Worm (Caenorhabditis elegans): ENCODE data around the gene istr-1.

Gene istr-1

DNA sequence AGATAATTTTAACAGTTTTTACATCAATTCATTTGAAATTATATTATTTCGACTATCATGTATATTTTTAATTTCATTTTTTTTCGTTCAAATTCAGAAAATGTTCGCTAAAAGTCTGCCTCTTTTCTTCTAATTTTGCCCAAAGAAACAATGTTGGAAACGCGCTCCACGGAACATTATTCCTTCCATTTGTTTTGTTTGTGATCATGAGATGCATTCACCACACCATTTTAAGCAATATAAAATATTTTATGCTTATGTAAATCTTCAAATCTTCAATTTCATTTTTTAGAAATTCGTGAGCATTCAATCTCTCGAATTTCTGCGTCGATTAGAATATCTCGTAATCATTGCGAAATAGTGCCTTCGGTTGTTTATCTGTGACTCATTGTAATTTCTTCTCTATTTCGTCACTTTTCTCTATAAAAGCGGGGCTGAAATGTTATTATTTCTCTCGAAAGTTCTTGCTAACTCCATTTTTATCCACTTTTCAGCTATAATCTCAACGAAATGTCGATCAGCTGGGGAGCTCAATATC lies at the start of gene istr-1:
TSS of gene istr-1 (plus strand) at position 495 of the 538 bp plus-strand sequence.
- TF ChIP-seq dsc-1 (tag; optimal IDR thresholded peaks at IDR 0.05) (peak; percentile 5), dpl-1 (GFP tag; optimal IDR thresholded peaks at IDR 0.05) (peak in 2 of 3 experiments; percentile 7 to 51), nhr-85 (tag) (no peak), mep-1 (tag; optimal IDR thresholded peaks at IDR 0.05) (peak; percentile 35), lin-14 (GFP tag; optimal IDR thresholded peaks at IDR 0.05) (peak; percentile 53), efl-1 (optimal IDR thresholded peaks at IDR 0.05) (peak; percentile 12 to 19), efl-1 (GFP tag; optimal IDR thresholded peaks at IDR 0.05 in 1 of 2) (peak in 1 of 2 experiments; percentile 25), lsy-2 (tag; optimal IDR thresholded peaks at IDR 0.05) (peak in 1 of 2 experiments; percentile 33), fos-1 (tag; optimal IDR thresholded peaks at IDR 0.05) (peak; percentile 49), sup-37 (GFP tag; optimal IDR thresholded peaks at IDR 0.05) (no peak), skn-1 (tag; optimal IDR thresholded peaks at IDR 0.05) (peak; percentile 6), lin-35 (GFP tag; optimal IDR thresholded peaks at IDR 0.05) (peak; percentile 33 to 52), irx-1 (tag; optimal IDR thresholded peaks at IDR 0.05) (no peak), snpc-4 (tag; optimal IDR thresholded peaks at IDR 0.05) (peak; percentile 16), nhr-71 (tag; optimal IDR thresholded peaks at IDR 0.05) (peak; percentile 33), zip-4 (GFP tag; optimal IDR thresholded peaks at IDR 0.05) (peak; percentile 72), lin-15B (tag; optimal IDR thresholded peaks at IDR 0.05) (peak; percentile 33), nhr-77 (tag; optimal IDR thresholded peaks at IDR 0.05) (no peak), ceh-82 (tag; optimal IDR thresholded peaks at IDR 0.05) (peak in 1 of 3 experiments; percentile 16)

DNA sequence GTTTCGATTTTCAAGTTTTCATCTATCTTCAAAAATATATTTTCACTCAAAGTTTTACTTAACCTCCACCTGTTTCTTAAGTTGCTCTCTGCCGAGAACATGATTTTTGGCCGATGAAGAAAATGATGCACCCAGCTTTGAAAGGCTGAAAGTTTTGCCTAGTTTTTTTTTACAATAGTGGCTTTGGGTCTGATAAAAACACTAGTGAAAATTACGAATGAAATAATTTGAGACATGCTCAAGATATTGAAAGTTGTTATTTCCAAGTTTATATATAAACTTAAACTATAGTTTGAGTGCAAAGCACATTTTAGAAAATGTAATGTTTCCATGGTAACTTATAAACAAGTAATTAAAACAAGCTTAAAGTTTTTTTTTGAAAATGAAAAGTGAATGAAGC lies 48.4 kb upstream of the istr-1 start, which contains the start of gene gpa-9:
TSS of gene gpa-9 (minus strand) at position 101 of the 400 bp plus-strand sequence.
- TF ChIP-seq nhr-237 (tag; optimal IDR thresholded peaks at IDR 0.05) (no peak), snu-23 (GFP tag; optimal IDR thresholded peaks at IDR 0.05) (no peak), efl-1 (optimal IDR thresholded peaks at IDR 0.05) (no peak), efl-1 (GFP tag; optimal IDR thresholded peaks at IDR 0.05 in 1 of 2) (peak in 1 of 2 experiments; percentile 32)

DNA sequence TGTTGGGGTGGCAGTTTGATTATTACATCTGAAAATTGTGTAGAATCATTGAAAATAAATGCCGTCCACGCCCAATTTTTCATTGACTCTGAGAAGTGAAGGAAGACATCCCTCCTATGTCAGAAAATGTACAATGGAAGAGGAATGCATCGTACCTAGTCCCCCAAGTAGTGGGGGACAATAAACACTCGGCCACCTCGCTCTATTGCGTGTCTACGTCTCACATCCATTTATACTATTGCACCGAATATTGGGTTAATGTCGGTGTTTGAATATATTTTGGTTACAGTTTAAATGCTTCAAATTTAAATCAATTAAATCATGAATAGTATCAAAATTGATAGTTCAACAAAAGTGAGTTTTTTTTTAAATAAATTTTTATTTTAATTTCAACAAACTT lies 48.0 kb upstream of the istr-1 start, which contains the start of gene lin-25:
TSS of gene lin-25 (plus strand) at position 290 of the 400 bp plus-strand sequence.
- no peak for TF ChIP-seq ceh-88 (GFP tag; IDR thresholded peaks at IDR 0.05)
- TF ChIP-seq tlp-1 (tag; optimal IDR thresholded peaks at IDR 0.05): no peak
- TF ChIP-seq sup-37 (GFP tag; optimal IDR thresholded peaks at IDR 0.05): no peak
- peak; percentile 33 for TF ChIP-seq lir-3 (tag; optimal IDR thresholded peaks at IDR 0.05; ENCODE audit: poor library complexity)
- peak; percentile 32 to 41 for TF ChIP-seq efl-1 (optimal IDR thresholded peaks at IDR 0.05)
- peak in 1 of 2 experiments; percentile 21 for TF ChIP-seq efl-1 (GFP tag; optimal IDR thresholded peaks at IDR 0.05 in 1 of 2)
- TF ChIP-seq C16A3.4 (tag; optimal IDR thresholded peaks at IDR 0.05): peak; percentile 15
- peak; percentile 9 for TF ChIP-seq nhr-71 (tag; optimal IDR thresholded peaks at IDR 0.05)
- TF ChIP-seq lin-15B (tag; optimal IDR thresholded peaks at IDR 0.05): peak; percentile 17
- peak; percentile 24 for TF ChIP-seq blmp-1 (tag; optimal IDR thresholded peaks at IDR 0.05)
- peak; percentile 71 for TF ChIP-seq lin-14 (GFP tag; optimal IDR thresholded peaks at IDR 0.05)
- no peak for TF ChIP-seq nhr-19 (GFP tag; conservative IDR thresholded peaks at IDR 0.05)
- TF ChIP-seq aly-2 (tag; optimal IDR thresholded peaks at IDR 0.05): no peak
- no peak for TF ChIP-seq lin-13 (GFP tag; optimal IDR thresholded peaks at IDR 0.05)
- peak in 1 of 3 experiments; percentile 50 for TF ChIP-seq dpl-1 (GFP tag; optimal IDR thresholded peaks at IDR 0.05)
- TF ChIP-seq rnt-1 (tag; optimal IDR thresholded peaks at IDR 0.05): peak; percentile 49
- TF ChIP-seq hlh-17 (GFP tag; optimal IDR thresholded peaks at IDR 0.05; ENCODE audit: borderline replicate concordance): no peak
- no peak for TF ChIP-seq ztf-11 (tag; optimal IDR thresholded peaks at IDR 0.05)
- peak; percentile 29 for TF ChIP-seq lin-35 (GFP tag; optimal IDR thresholded peaks at IDR 0.05)
- peak in 1 of 2 experiments; percentile 51 for TF ChIP-seq lsy-2 (tag; optimal IDR thresholded peaks at IDR 0.05)
- no peak for TF ChIP-seq C04F5.9 (tag; optimal IDR thresholded peaks at IDR 0.05)
- TF ChIP-seq ceh-8 (GFP tag; optimal IDR thresholded peaks at IDR 0.05): no peak
- no peak for TF ChIP-seq hlh-4 (tag; optimal IDR thresholded peaks at IDR 0.05)
- no peak for TF ChIP-seq ets-5 (GFP tag; IDR thresholded peaks at IDR 0.05)
- TF ChIP-seq ceh-82 (tag; optimal IDR thresholded peaks at IDR 0.05): peak in 1 of 3 experiments; percentile 32
